Fruit fly (Drosophila melanogaster): ENCODE measurements around the gene CG43815.
A peak's percentile ranks its signal among the peaks of the same experiment; 100 is the strongest.

The CG43815 gene

DNA sequence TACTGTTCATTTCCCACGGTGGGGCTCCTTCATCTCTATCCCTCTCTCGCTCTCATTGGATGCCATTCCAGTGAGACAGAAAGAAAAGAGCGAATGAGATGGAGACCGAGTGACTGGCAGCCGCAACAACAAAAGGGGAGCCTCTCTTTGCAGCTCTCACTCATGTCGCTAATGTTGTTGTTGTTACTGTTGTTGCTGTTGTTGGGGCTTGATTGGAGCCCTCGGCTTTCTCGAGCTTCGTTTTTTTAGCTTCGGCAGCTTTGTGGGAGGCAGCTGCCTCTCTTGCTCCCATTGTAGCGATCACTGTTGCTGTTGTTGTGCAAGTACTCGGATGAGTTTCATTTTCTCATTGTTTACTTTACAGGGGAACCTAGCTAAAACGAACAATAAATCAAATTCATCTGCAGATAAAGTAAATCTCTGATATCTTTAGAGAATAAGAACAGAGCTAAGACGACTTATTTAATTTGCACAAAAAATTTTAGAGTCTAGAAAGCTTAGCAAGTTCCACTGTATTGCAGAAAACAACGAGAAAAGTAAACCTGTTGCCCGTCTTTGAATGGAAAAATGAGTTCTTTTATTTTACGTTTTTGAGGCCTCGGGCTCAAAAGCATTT lies 41.7 kb upstream of the CG43815 start (continued):
- TF ChIP-seq CG8632 (GFP tag; optimal IDR thresholded peaks at IDR 0.05) (peak; percentile 89), Eip75B (GFP tag; optimal IDR thresholded peaks at IDR 0.05) (peak; percentile 92), CG34406 (GFP tag; optimal IDR thresholded peaks at IDR 0.05) (peak; percentile 90), esn (GFP tag; optimal IDR thresholded peaks at IDR 0.05) (peak; percentile 93), CG6808 (GFP tag; optimal IDR thresholded peaks at IDR 0.05) (peak; percentile 80), CG9139 (GFP tag; optimal IDR thresholded peaks at IDR 0.05) (peak; percentile 71), CG10631 (GFP tag; optimal IDR thresholded peaks at IDR 0.05) (peak; percentile 89), ss (GFP tag; optimal IDR thresholded peaks at IDR 0.05) (peak; percentile 60 to 88), CG3032 (tag; optimal IDR thresholded peaks at IDR 0.05) (peak; percentile 84), Gug (GFP tag; IDR thresholded peaks at IDR 0.05) (peak; percentile 80), CG10669 (GFP tag; optimal IDR thresholded peaks at IDR 0.05) (peak; percentile 90), cyc (GFP tag; optimal IDR thresholded peaks at IDR 0.05) (peak; percentile 95), Lpt (GFP tag; optimal IDR thresholded peaks at IDR 0.05) (peak; percentile 71), eg (GFP tag; IDR thresholded peaks at IDR 0.05) (peak; percentile 93), CG1621 (tag; optimal IDR thresholded peaks at IDR 0.05) (peak; percentile 84), CG6163 (GFP tag; IDR thresholded peaks at IDR 0.05) (peak; percentile 96), Eip78C (GFP tag) (peak; percentile 98), OdsH (GFP tag; optimal IDR thresholded peaks at IDR 0.05) (peak; percentile 91), CG11902 (GFP tag; optimal IDR thresholded peaks at IDR 0.05) (peak; percentile 92), CG7368 (GFP tag; optimal IDR thresholded peaks at IDR 0.05) (peak; percentile 90), Hr4 (GFP tag; optimal IDR thresholded peaks at IDR 0.05) (peak; percentile 87)

DNA sequence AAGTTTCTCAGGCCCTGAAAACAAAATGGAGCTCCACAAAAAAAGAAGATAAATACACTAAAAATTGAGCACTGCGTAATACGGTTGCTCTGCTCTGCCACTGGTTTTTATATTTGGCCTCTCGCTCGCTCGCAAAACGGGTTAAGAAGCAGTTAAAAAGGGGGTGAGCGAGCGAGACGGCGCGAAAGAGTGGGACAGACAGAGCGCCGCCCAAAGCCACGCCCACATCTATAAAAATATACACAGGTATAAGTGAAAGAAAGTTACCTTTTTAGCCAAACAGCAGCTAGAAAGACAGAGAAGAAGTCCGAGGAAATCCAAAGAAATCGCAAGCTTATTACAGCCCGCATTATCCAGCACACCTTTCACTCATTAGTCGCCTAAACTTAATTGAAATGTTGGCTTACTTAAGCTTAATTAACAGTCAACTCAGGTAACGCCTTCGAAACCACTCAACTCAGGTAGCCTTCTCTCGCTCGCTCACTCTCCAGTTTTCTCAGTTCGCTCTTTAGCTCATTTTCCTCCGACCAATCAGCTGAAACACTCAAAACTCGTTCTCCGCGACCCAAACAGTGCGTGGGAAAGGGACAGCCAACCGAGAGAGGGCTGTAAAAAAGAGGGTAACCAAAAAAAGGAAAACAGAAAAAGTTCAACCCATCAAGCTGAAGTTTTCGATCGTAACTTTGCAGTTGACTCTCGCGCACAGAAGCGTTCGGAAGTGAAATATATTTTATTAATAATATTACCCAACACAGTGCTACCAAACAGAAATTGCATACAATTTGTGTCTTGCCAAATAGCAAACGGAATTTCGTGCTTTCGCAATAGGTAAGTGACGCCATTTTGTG lies 37.2 kb upstream of the CG43815 start, which contains the start of gene drm:
Gene drm (plus strand): TSS at position 684 of the 848 bp plus-strand sequence.
- no peak for TF ChIP-seq CG4318 (GFP tag; optimal IDR thresholded peaks at IDR 0.05)
- TF ChIP-seq CG16779 (tag; optimal IDR thresholded peaks at IDR 0.05) = no peak
- TF ChIP-seq dac (GFP tag; optimal IDR thresholded peaks at IDR 0.05) = no peak
- peak; percentile 27 for TF ChIP-seq Eip78C (GFP tag)
- no peak for TF ChIP-seq CG8119 (GFP tag; IDR thresholded peaks at IDR 0.05)
- no peak for TF ChIP-seq CG11902 (GFP tag; optimal IDR thresholded peaks at IDR 0.05)
- TF ChIP-seq eg (GFP tag; IDR thresholded peaks at IDR 0.05) = peak; percentile 55; the same call in 2 of the 3 replicates
- peak; percentile 65 for TF ChIP-seq fkh (GFP tag; optimal IDR thresholded peaks at IDR 0.05)
- TF ChIP-seq spab (GFP tag; optimal IDR thresholded peaks at IDR 0.05) = no peak
- peak; percentile 21; the same call in 1 of the 3 replicates for TF ChIP-seq CG6163 (GFP tag; IDR thresholded peaks at IDR 0.05)

DNA sequence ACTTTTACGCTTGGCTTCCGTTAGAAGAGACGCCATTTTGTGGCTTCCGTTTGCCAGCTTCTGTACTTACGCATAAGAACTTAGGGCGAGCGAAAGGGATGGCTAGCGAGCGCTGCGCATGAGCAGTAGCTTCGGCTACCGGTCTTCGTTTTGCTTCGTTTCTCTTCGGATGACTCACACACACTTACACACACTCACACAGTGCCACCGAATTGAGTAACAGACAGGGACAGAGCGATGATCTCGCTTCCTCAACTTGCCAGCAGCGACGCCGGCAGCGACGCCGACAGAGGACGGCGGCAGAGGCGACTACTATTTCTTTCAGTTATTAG lies 36.6 kb upstream of the CG43815 start:
- TF ChIP-seq fkh (GFP tag; optimal IDR thresholded peaks at IDR 0.05) (peak; percentile 0), ss (GFP tag; optimal IDR thresholded peaks at IDR 0.05) (no peak), eg (GFP tag; IDR thresholded peaks at IDR 0.05) (0 out of 3 replicates have a peak, but pooled peaks have one; percentile 14), dsx (GFP tag; optimal IDR thresholded peaks at IDR 0.05; ENCODE audit: poor library complexity, severe bottlenecking) (peak; percentile 4)

DNA sequence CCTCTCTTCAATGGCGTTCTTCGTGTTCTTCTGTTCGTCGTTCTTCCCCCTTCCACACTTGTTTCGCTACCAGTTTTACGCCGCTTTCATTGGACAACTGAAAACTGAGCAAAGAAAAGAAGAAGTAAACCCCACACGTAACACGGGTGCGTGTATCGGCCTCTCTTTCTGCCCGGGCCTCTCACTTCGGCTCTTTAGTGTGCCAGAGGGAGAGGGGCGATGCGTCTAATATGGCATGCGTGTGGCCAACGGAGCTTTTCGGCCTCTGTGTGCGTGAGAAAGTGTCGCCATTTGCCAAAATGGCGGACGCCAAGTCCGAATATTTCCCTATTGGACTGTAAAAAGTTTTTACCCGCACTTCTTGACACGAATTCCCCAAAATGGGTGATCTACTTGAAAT lies 36.0 kb upstream of the CG43815 start:
- TF ChIP-seq CG6163 (GFP tag; IDR thresholded peaks at IDR 0.05) (0 out of 3 replicates have a peak, but pooled peaks have one; percentile 17), fkh (GFP tag; optimal IDR thresholded peaks at IDR 0.05) (peak; percentile 17), CG3919 (GFP tag; optimal IDR thresholded peaks at IDR 0.05) (no peak)

DNA sequence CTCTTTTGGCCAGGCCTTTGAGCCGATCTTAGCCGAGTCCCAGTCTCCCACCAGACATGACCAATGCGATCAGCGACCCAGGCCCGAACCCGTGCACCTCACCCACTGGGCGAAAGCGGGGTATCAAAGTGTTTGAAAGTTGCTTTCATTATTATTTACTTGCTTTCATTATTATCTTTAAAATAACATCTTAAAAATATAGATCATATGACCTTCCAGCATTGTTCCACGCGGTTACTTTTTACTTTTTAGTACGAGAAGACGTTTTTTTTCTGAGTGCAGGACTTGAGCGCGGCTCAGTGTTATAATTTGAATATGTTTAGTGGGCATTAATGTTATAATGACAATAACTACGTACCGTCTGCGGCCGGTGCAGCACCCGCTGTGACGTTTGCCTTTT lies 32.9 kb upstream of the CG43815 start:
- TF ChIP-seq CG6792 (GFP tag; optimal IDR thresholded peaks at IDR 0.05) (peak; percentile 11), acj6 (GFP tag; optimal IDR thresholded peaks at IDR 0.05) (no peak), spab (GFP tag; optimal IDR thresholded peaks at IDR 0.05) (no peak), dac (GFP tag; optimal IDR thresholded peaks at IDR 0.05) (no peak), svp (GFP tag) (peak; percentile 76), dsx (GFP tag; optimal IDR thresholded peaks at IDR 0.05; ENCODE audit: poor library complexity, severe bottlenecking) (no peak), CG6276 (GFP tag; optimal IDR thresholded peaks at IDR 0.05) (no peak), lz (GFP tag; optimal IDR thresholded peaks at IDR 0.05) (peak; percentile 33), Met (GFP tag; optimal IDR thresholded peaks at IDR 0.05) (peak; percentile 5), CG10631 (GFP tag; optimal IDR thresholded peaks at IDR 0.05) (no peak), esn (GFP tag; optimal IDR thresholded peaks at IDR 0.05) (peak; percentile 40), topi (GFP tag; optimal IDR thresholded peaks at IDR 0.05) (peak; percentile 19), Smox (GFP tag; optimal IDR thresholded peaks at IDR 0.05) (peak; percentile 32), CG3919 (GFP tag; optimal IDR thresholded peaks at IDR 0.05) (peak; percentile 4), CG6163 (GFP tag; IDR thresholded peaks at IDR 0.05) (no peak), salr (GFP tag; optimal IDR thresholded peaks at IDR 0.05) (no peak), CG34406 (GFP tag; optimal IDR thresholded peaks at IDR 0.05) (no peak), Eip78C (GFP tag) (peak; percentile 49), Sox102F (GFP tag; optimal IDR thresholded peaks at IDR 0.05) (peak; percentile 34)

Measured in whole organism, prepupa.